Worm (Caenorhabditis elegans): ENCODE measurements around the gene C27F2.9.

C27F2.9 gene

DNA sequence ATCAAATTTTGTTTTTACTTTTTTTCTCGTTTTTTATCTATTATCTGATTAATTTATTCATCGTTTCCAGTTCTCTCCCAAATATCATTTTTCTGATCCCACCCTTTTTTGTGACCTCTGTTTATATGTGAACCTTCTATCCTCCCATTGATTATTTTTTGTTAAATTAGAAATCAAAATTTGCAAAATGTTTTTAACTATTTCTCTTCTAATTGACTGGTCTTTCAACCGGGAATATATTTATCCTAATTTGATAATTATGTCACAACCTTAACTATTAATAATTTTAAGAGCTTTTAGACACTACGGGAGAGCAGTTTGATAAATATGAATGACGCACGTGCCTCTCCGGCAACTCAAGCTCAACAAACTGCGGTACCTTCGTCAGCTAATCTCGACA, 18.6 kb downstream of the C27F2.9 start, which contains the start of gene ntl-9:
TSS of gene ntl-9 (plus strand) at position 301 of the 400 bp plus-strand sequence.
- TF ChIP-seq mls-2 (tag; optimal IDR thresholded peaks at IDR 0.05): no peak
- no peak for TF ChIP-seq ceh-43 (GFP tag; optimal IDR thresholded peaks at IDR 0.05)

DNA sequence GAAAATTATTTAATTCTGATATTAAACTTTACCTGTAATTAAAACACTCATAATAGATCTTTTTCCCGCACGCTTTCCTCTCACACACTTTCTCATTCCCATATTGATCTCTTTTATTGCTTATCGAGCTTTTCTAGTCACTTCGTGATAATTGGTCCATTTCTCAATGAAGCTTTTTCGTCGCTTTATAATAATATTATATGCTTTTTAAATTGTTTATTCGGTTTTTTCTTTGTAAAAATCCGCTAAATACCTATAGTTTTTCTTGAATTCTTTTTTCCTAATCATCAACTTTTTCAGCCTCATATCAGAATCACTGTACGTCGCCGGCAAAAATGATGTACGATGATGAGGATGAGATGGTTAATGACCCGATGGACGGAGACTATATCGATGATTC, 23.6 kb downstream of the C27F2.9 start, which contains the start of gene rpb-2:
TSS of gene rpb-2 (plus strand) at position 301 of the 400 bp plus-strand sequence.
- TF ChIP-seq drap-1 (GFP tag; optimal IDR thresholded peaks at IDR 0.05) (no peak), flh-1 (GFP tag; optimal IDR thresholded peaks at IDR 0.05) (no peak), nhr-76 (tag; optimal IDR thresholded peaks at IDR 0.05) (no peak), sptf-1 (tag; optimal IDR thresholded peaks at IDR 0.05) (no peak), unc-120 (tag; optimal IDR thresholded peaks at IDR 0.05; ENCODE audit: poor library complexity, severe bottlenecking) (no peak), nhr-28 (tag; optimal IDR thresholded peaks at IDR 0.05) (no peak), cnd-1 (tag; optimal IDR thresholded peaks at IDR 0.05) (no peak), sem-2 (GFP tag; optimal IDR thresholded peaks at IDR 0.05) (no peak), nhr-2 (tag; optimal IDR thresholded peaks at IDR 0.05) (no peak), lsy-2 (tag; optimal IDR thresholded peaks at IDR 0.05) (no peak), unc-62 (GFP tag; optimal IDR thresholded peaks at IDR 0.05) (no peak), hlh-1 (tag; optimal IDR thresholded peaks at IDR 0.05) (no peak), ztf-11 (tag; optimal IDR thresholded peaks at IDR 0.05) (no peak), mab-5 (tag; optimal IDR thresholded peaks at IDR 0.05) (no peak), bed-3 (GFP tag; optimal IDR thresholded peaks at IDR 0.05) (no peak)

DNA sequence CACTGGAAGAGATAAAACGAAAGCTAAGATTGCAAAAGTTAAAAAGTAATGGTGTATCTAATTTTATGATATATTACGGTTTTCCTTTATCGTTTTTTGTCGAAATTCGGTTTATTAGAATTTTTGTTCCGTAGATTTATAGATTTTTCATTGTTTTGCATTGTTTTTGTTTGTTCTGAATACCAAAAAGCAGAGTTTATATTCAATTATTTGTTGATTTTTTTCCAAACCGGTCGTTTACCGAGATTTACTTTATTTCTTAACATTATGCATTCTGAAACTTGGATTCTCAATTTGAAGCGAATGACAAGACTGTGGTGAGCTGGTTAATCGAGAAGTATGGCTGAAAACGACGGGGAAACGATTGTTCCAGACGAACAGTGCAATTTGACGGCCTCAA, 25.8 kb downstream of the C27F2.9 start, which contains the start of gene fsn-1:
TSS of gene fsn-1 (plus strand) at position 301 of the 400 bp plus-strand sequence.
- TF ChIP-seq flh-1 (GFP tag; optimal IDR thresholded peaks at IDR 0.05): no peak
- no peak for TF ChIP-seq sptf-1 (tag; optimal IDR thresholded peaks at IDR 0.05)
- no peak for TF ChIP-seq lin-13 (tag; optimal IDR thresholded peaks at IDR 0.05)
- TF ChIP-seq ztf-11 (tag; optimal IDR thresholded peaks at IDR 0.05): no peak

DNA sequence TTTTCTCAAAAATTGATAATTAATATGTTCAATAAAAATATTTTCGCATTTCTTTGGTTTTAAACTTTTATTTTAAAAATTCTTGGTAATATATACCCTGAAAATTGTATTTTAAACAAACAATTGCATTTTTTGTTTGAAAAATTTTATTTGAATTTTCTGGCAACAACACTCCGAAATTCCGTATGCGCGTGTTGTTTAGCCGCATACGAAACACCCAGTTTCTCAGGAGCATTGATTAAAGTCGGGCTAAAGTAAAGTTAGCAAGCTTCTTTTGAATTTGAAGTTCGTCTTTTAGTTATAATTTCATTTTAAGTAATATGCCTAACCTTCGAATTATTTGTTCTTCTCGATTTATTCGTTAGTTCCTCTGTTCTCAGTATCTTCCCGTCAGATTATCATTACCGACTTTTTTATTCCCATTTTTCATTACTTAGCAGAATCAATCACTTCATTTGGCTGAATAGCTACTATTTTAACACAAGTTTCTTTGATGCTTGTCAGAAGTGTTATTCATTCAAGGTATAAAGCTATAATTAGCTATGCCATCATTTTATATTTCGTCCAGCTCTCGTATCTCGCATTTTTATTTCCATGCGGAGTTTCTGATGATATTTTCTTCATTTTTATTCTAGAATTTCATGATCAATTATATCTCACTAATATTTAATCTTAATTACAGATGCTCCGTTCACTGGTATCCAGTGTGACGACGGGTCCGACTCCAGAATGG, 27.8 kb downstream of the C27F2.9 start, which contains the start of gene mrps-18C:
TSS of gene mrps-18C (plus strand) at position 683 of the 733 bp plus-strand sequence.
- no peak for TF ChIP-seq hlh-1 (tag; optimal IDR thresholded peaks at IDR 0.05)
- TF ChIP-seq elt-1 (tag; optimal IDR thresholded peaks at IDR 0.05; ENCODE audit: borderline replicate concordance, insufficient read depth): no peak
- no peak for TF ChIP-seq flh-1 (GFP tag; optimal IDR thresholded peaks at IDR 0.05)
- no peak for TF ChIP-seq ceh-43 (GFP tag; optimal IDR thresholded peaks at IDR 0.05)
- no peak for TF ChIP-seq lsy-2 (tag; optimal IDR thresholded peaks at IDR 0.05)
- no peak for TF ChIP-seq sem-2 (GFP tag; optimal IDR thresholded peaks at IDR 0.05)
- no peak for TF ChIP-seq ceh-83 (GFP tag; optimal IDR thresholded peaks at IDR 0.05)
- TF ChIP-seq lin-32 (GFP tag; optimal IDR thresholded peaks at IDR 0.05): no peak
- no peak for TF ChIP-seq elt-3 (tag; optimal IDR thresholded peaks at IDR 0.05)
- TF ChIP-seq nhr-12 (tag; optimal IDR thresholded peaks at IDR 0.05): no peak
- TF ChIP-seq snpc-4 (tag; optimal IDR thresholded peaks at IDR 0.05): no peak
- no peak for TF ChIP-seq nhr-76 (tag; optimal IDR thresholded peaks at IDR 0.05)
- no peak for TF ChIP-seq ceh-39 (tag; optimal IDR thresholded peaks at IDR 0.05)
- TF ChIP-seq nhr-2 (tag; optimal IDR thresholded peaks at IDR 0.05): no peak
- no peak for TF ChIP-seq bed-3 (GFP tag; optimal IDR thresholded peaks at IDR 0.05)

DNA sequence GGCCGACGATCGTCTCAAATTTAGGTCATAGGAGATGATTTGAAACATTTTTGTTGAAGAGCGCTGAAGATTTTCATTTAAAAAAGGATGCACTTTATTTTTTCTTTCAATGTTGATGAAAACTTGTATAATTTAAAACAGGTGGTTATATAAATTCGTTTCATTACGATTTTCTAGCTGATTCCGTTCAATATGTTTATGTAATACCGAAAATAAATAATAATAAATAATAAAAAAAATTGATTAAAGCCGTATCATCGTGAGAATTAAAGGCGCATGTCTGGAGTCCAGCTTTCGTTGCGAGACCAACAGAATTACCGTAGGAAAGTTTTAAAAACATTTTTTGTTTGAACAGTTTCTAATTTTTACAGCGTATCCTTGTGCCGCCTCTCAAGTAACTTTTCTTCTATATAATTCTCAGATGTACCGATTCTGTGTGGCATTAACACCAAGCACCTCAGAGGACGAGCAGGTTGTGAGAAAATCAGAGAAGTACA, 30.6 kb downstream of the C27F2.9 start, which contains the start of the genes C26E6.12 and eri-9:
TSS of gene C26E6.12 (minus strand) at position 51 of the 497 bp plus-strand sequence.
TSS of gene eri-9 (plus strand) at position 248 of the 497 bp plus-strand sequence.
- no peak for TF ChIP-seq mls-2 (tag; optimal IDR thresholded peaks at IDR 0.05)
- no peak for TF ChIP-seq M03D4.4 (tag; optimal IDR thresholded peaks at IDR 0.05)
- TF ChIP-seq drap-1 (GFP tag; optimal IDR thresholded peaks at IDR 0.05): no peak

DNA sequence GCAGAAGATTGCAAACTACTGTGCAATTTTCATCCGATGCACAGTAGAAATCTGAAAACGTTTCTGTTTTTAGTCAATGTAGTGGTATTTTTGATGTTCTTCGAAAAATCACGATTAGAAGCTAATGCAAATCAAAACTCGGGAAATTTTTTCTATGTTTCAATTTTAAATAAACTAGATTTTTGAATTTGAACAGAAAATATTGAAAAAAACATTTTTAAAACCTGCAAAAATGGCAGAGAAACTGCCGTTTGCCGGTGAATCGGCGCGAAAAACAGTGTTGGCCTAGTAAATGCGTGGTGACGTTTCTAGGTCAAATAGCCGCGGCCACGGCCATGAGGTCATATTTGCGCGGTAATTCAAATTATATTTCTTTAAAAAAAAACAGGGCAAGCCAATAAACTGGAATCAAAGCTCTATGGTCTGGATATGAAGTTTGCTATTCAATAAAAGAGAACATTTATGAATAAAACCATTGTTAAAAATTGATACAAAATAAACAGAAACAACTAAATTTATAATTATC, 32.6 kb downstream of the C27F2.9 start, which contains the start of gene set-2:
TSS of gene set-2 (minus strand) at position 51 of the 526 bp plus-strand sequence.
- no peak for TF ChIP-seq nhr-2 (tag; optimal IDR thresholded peaks at IDR 0.05)
- TF ChIP-seq ces-1 (GFP tag; optimal IDR thresholded peaks at IDR 0.05): peak; percentile 21
- peak; percentile 9 for TF ChIP-seq pha-4 (tag; optimal IDR thresholded peaks at IDR 0.05)
- no peak for TF ChIP-seq sem-2 (GFP tag; optimal IDR thresholded peaks at IDR 0.05)
- TF ChIP-seq hlh-1 (tag; optimal IDR thresholded peaks at IDR 0.05): no peak
- TF ChIP-seq lsy-2 (tag; optimal IDR thresholded peaks at IDR 0.05): peak; percentile 15
- TF ChIP-seq ceh-83 (GFP tag; optimal IDR thresholded peaks at IDR 0.05): no peak
- no peak for TF ChIP-seq zip-8 (tag; optimal IDR thresholded peaks at IDR 0.05)
- no peak for TF ChIP-seq flh-1 (GFP tag; optimal IDR thresholded peaks at IDR 0.05)
- TF ChIP-seq nhr-28 (tag; optimal IDR thresholded peaks at IDR 0.05): no peak
- no peak for TF ChIP-seq ceh-39 (tag; optimal IDR thresholded peaks at IDR 0.05)
- no peak for TF ChIP-seq ceh-43 (GFP tag; optimal IDR thresholded peaks at IDR 0.05)
- peak; percentile 66 for TF ChIP-seq sptf-1 (tag; optimal IDR thresholded peaks at IDR 0.05)
- TF ChIP-seq elt-1 (tag; optimal IDR thresholded peaks at IDR 0.05; ENCODE audit: borderline replicate concordance, insufficient read depth): no peak
- no peak for TF ChIP-seq snpc-4 (tag; optimal IDR thresholded peaks at IDR 0.05)
- TF ChIP-seq lin-32 (GFP tag; optimal IDR thresholded peaks at IDR 0.05): no peak
- no peak for TF ChIP-seq unc-39 (tag; optimal IDR thresholded peaks at IDR 0.05)
- TF ChIP-seq unc-120 (tag; optimal IDR thresholded peaks at IDR 0.05; ENCODE audit: poor library complexity, severe bottlenecking): no peak
- TF ChIP-seq blmp-1 (tag; optimal IDR thresholded peaks at IDR 0.05): no peak
- TF ChIP-seq ztf-11 (tag; optimal IDR thresholded peaks at IDR 0.05): no peak
- TF ChIP-seq nhr-237 (tag; optimal IDR thresholded peaks at IDR 0.05): no peak
- TF ChIP-seq nhr-76 (tag; optimal IDR thresholded peaks at IDR 0.05): no peak
- TF ChIP-seq mab-5 (tag; optimal IDR thresholded peaks at IDR 0.05): no peak
- no peak for TF ChIP-seq drap-1 (GFP tag; optimal IDR thresholded peaks at IDR 0.05)

All from whole organism, mixed stage, embryonic.